Worm (Caenorhabditis elegans) whole organism, mixed stage, embryonic: Measurements from ENCODE around the gene F11D5.7.

Source experiments
- bed-3 ChIP-seq: fragments of 200-800 bp; sonication (Bioruptor generic); optimal IDR thresholded peaks from 3 replicates; lab custom pipeline; 2018; ENCODE audit warnings: mild to moderate bottlenecking, missing genetic modification characterization, moderate library complexity, missing compliant biosample characterization
- ceh-43 ChIP-seq: fragments of 200-800 bp; sonication (Bioruptor generic); optimal IDR thresholded peaks from 2 replicates; lab custom pipeline; 2018; ENCODE audit warnings: mild to moderate bottlenecking, missing genetic modification characterization, moderate library complexity, missing compliant biosample characterization
- elt-1 ChIP-seq: sonication (generic microtip); optimal IDR thresholded peaks from 2 replicates; lab custom pipeline; 2017; ENCODE audit warnings: missing genetic modification characterization, mild to moderate bottlenecking, missing compliant biosample characterization, antibody characterized with exemption, moderate library complexity, borderline replicate concordance; ENCODE audit not compliant: insufficient read depth
- flh-1 ChIP-seq: fragments of 200-800 bp; sonication (Bioruptor generic); optimal IDR thresholded peaks from 2 replicates; lab custom pipeline; 2018; ENCODE audit warnings: mild to moderate bottlenecking, missing genetic modification characterization, moderate library complexity, missing compliant biosample characterization
- lin-13 ChIP-seq: fragments of 150-350 bp; optimal IDR thresholded peaks from 2 replicates; lab custom pipeline; 2014; ENCODE audit warnings: missing biosample characterization, missing genetic modification characterization
- lsy-2 ChIP-seq: fragments of 150-350 bp; optimal IDR thresholded peaks from 2 replicates; lab custom pipeline; 2014; ENCODE audit warnings: missing biosample characterization, missing genetic modification characterization
- nhr-12 ChIP-seq: fragments of 150-350 bp; optimal IDR thresholded peaks from 2 replicates; lab custom pipeline; 2014; ENCODE audit warnings: missing biosample characterization, missing genetic modification characterization
- nhr-2 ChIP-seq: fragments of 150-350 bp; optimal IDR thresholded peaks from 2 replicates; lab custom pipeline; 2014; ENCODE audit warnings: missing biosample characterization, missing genetic modification characterization
- nhr-237 ChIP-seq: fragments of 150-350 bp; optimal IDR thresholded peaks from 2 replicates; lab custom pipeline; 2014; ENCODE audit warnings: missing biosample characterization, missing genetic modification characterization
- nhr-28 ChIP-seq: fragments of 150-350 bp; optimal IDR thresholded peaks from 2 replicates; lab custom pipeline; 2014; ENCODE audit warnings: missing biosample characterization, missing genetic modification characterization
- nhr-76 ChIP-seq: sonication (generic microtip); optimal IDR thresholded peaks from 2 replicates; lab custom pipeline; 2017; ENCODE audit warnings: missing biosample characterization, missing genetic modification characterization
- pha-4 ChIP-seq: fragments of 150-350 bp; optimal IDR thresholded peaks from 2 replicates; lab custom pipeline; 2018; ENCODE audit warnings: missing biosample characterization, missing genetic modification reagents, missing genetic modification characterization
- sem-2 ChIP-seq: fragments of 200-800 bp; sonication (Bioruptor generic); optimal IDR thresholded peaks from 2 replicates; lab custom pipeline; 2018; ENCODE audit warnings: mild to moderate bottlenecking, missing genetic modification characterization, missing compliant biosample characterization
- snpc-4 ChIP-seq: fragments of 150-350 bp; optimal IDR thresholded peaks from 2 replicates; lab custom pipeline; 2014; ENCODE audit warnings: missing biosample characterization, missing genetic modification characterization

ce11 chrX:3283189-3283588 lies 21.0 kb upstream of the F11D5.7 start:
- TF ChIP-seq lsy-2 (no peak), snpc-4 (no peak), nhr-237 (tag; lab: Kevin White, UChicago) (no peak), flh-1 (GFP tag; lab: Kevin White, UChicago) (no peak), ceh-43 (GFP tag; lab: Kevin White, UChicago) (no peak), pha-4 (no peak), nhr-12 (no peak), elt-1 (no peak), sem-2 (no peak), nhr-2 (no peak), nhr-28 (tag; lab: Kevin White, UChicago) (no peak), nhr-76 (tag; lab: Kevin White, UChicago) (no peak), lin-13 (tag; lab: Kevin White, UChicago) (no peak), bed-3 (GFP tag; lab: Kevin White, UChicago) (no peak)
